Worm (Caenorhabditis elegans) whole organism, young adult: ENCODE results near the gene C24H10.2.

Experiments used
- F23B12.7 ChIP-seq: sonication (generic microtip); optimal IDR thresholded peaks from 2 replicates; lab custom pipeline; 2017; ENCODE audit warnings: missing genetic modification characterization, mild to moderate bottlenecking, missing compliant biosample characterization, antibody characterized with exemption, moderate library complexity; ENCODE audit not compliant: insufficient read depth
- K12H6.12 ChIP-seq: fragments of 200-800 bp; sonication (Bioruptor generic); optimal IDR thresholded peaks from 2 replicates; lab custom pipeline; 2018; ENCODE audit warnings: mild to moderate bottlenecking, missing genetic modification characterization, missing compliant biosample characterization
- bed-1 ChIP-seq: fragments of 200-800 bp; sonication (Bioruptor generic); IDR thresholded peaks from 2 replicates; pipeline ENCODE4 v1.3.6; 2022; ENCODE audit warnings: missing genetic modification reagents, missing genetic modification characterization, missing compliant biosample characterization
- die-1 ChIP-seq: sonication (generic microtip); optimal IDR thresholded peaks from 2 replicates; lab custom pipeline; 2016; ENCODE audit warnings: missing genotype, mild to moderate bottlenecking, missing genetic modification characterization, missing compliant biosample characterization
- lsy-27 ChIP-seq: sonication (generic microtip); optimal IDR thresholded peaks from 2 replicates; lab custom pipeline; 2017; ENCODE audit warnings: missing genetic modification characterization, mild to moderate bottlenecking, missing compliant biosample characterization, antibody characterized with exemption, missing genotype, borderline replicate concordance; ENCODE audit not compliant: insufficient read depth
- madf-6 ChIP-seq: fragments of 200-800 bp; sonication (Bioruptor generic); IDR thresholded peaks from 2 replicates; pipeline ENCODE4 v1.3.6; 2022; ENCODE audit warnings: missing genetic modification reagents, missing genetic modification characterization, missing compliant biosample characterization
- nhr-90 ChIP-seq: sonication (generic microtip); optimal IDR thresholded peaks from 2 replicates; lab custom pipeline; 2016; ENCODE audit warnings: missing genotype, mild to moderate bottlenecking, missing genetic modification characterization, missing compliant biosample characterization
- pbrm-1 ChIP-seq: fragments of 200-800 bp; sonication (Bioruptor generic); IDR thresholded peaks from 2 replicates; pipeline ENCODE4 v1.3.6; 2022; ENCODE audit warnings: missing genetic modification reagents, missing genetic modification characterization, missing compliant biosample characterization
- pha-4 ChIP-seq: fragments of 150-350 bp; sonication (generic microtip); optimal IDR thresholded peaks from 2 replicates; lab custom pipeline; 2014; ENCODE audit warnings: missing biosample characterization, missing genetic modification reagents, missing genetic modification characterization
- rpc-1 ChIP-seq, 2 experiments: fragments of 150-350 bp in 1 of 2; sonication (generic microtip) in 1 of 2; optimal IDR thresholded peaks; 2 replicates each; lab custom pipeline; 2014 to 2018; ENCODE audit warnings: missing biosample characterization in 1 of 2, missing genetic modification characterization in 1 of 2, missing genetic modification reagents in 1 of 2, missing genotype in 1 of 2
- sptf-2 ChIP-seq: fragments of 200-800 bp; sonication (Bioruptor generic); optimal IDR thresholded peaks from 2 replicates; lab custom pipeline; 2018; ENCODE audit warnings: mild to moderate bottlenecking, missing genetic modification characterization, missing compliant biosample characterization
- unc-130 ChIP-seq: sonication (generic microtip); optimal IDR thresholded peaks from 2 replicates; lab custom pipeline; 2016; ENCODE audit warnings: missing genetic modification reagents, missing genetic modification characterization, missing compliant biosample characterization
- unc-62 ChIP-seq: fragments of 150-350 bp; optimal IDR thresholded peaks from 2 replicates; lab custom pipeline; 2014; ENCODE audit warnings: missing biosample characterization, missing genetic modification reagents, missing genetic modification characterization
- ztf-28 ChIP-seq: fragments of 200-800 bp; sonication (Bioruptor generic); IDR thresholded peaks from 2 replicates; pipeline ENCODE4 v1.3.6; 2022; ENCODE audit warnings: missing genetic modification reagents, missing genetic modification characterization, missing compliant biosample characterization

- TF ChIP-seq bed-1 (no peak), die-1 (no peak), unc-62 (GFP tag; lab: Kevin White, UChicago) (no peak), rpc-1 (optimal IDR thresholded peaks at IDR 0.05; lab: Kevin White, UChicago) (no peak), rpc-1 (tag; optimal IDR thresholded peaks at IDR 0.05; lab: Kevin White, UChicago) (no peak), pha-4 (tag; lab: Kevin White, UChicago) (no peak), lsy-27 (tag; lab: Kevin White, UChicago) (no peak), F23B12.7 (tag; lab: Kevin White, UChicago) (no peak), madf-6 (GFP tag; lab: Robert Waterston, UW) (no peak), ztf-28 (no peak), sptf-2 (GFP tag; lab: Kevin White, UChicago) (no peak), K12H6.12 (no peak), nhr-90 (tag; lab: Kevin White, UChicago) (no peak), unc-130 (no peak), pbrm-1 (GFP tag; lab: Robert Waterston, UW) (no peak)
Observed at ce11 chrX:5059163-5059562, 5.2 kb upstream of the C24H10.2 start, which contains the start of gene C24H10.4.
